Fruit fly (Drosophila melanogaster): Measurements from ENCODE around the gene CG31161.

DNA sequence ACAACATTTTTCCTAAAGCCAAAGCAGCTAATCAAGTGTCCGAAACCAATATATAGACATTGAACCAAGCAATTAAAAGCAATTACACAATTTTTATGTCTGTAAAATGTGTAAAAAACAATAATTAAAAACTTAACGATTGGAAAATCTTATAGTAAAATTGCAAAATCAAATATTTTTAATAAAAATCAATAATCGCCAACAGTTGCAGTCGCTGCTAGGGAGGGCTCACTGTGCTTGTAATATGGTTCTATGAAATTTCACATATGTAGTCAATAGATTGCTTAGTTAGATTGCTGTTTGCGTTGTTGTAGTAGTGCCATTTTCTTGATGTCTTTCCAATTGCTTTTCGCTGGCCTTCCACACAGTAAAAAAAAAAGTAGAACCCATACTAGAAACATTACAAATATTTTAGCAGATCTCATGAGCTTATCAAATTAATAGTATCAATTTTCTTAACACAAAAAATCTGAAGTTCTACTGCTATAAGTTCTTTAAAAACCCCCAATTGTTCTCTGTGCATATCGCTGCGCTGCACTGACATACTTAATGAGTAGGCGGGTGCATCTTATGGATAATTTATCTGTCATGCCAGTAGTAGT is 40.1 kb upstream of the CG31161 start:
- TF ChIP-seq psq (optimal IDR thresholded peaks at IDR 0.05) = no peak
- no peak for TF ChIP-seq Sin3A (optimal IDR thresholded peaks at IDR 0.05)
- TF ChIP-seq ttk (optimal IDR thresholded peaks at IDR 0.05) = no peak
- no peak for TF ChIP-seq h (optimal IDR thresholded peaks at IDR 0.05)
- no peak for TF ChIP-seq Myc (optimal IDR thresholded peaks at IDR 0.05)
- TF ChIP-seq insv (optimal IDR thresholded peaks at IDR 0.05) = no peak
